Worm (Caenorhabditis elegans): ENCODE results near the gene Y37E11AM.2.

The Y37E11AM.2 gene

DNA sequence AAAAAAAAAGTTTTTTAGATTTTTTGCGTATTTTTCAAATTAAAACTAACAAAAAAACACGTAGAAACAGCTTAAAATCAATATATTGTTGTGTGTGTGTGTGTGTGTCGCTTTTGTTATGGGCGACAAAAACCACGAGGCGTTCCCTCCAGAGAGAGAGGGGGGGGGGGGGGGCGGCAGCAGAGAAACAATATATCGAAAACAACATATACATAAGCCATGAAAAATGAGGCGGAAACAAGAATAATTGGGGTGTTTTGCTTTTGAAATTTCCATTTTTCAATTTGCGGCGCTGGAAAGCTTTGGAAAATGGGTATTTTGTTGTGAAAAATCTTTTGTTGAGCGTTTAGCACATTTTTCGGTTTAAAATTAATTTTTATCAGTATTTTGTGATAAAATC lies at the start of gene Y37E11AM.2:
Gene Y37E11AM.2 (minus strand): TSS at position 101 of the 400 bp plus-strand sequence.
- TF ChIP-seq ama-1 (optimal IDR thresholded peaks at IDR 0.05) (no peak), ceh-36 (tag; optimal IDR thresholded peaks at IDR 0.05) (no peak), aly-1 (tag; optimal IDR thresholded peaks at IDR 0.05) (no peak), tbx-37 (GFP tag; conservative IDR thresholded peaks at IDR 0.05) (no peak), hmbx-1 (tag; optimal IDR thresholded peaks at IDR 0.05) (no peak), B0310.2 (tag; optimal IDR thresholded peaks at IDR 0.05) (no peak), ets-7 (tag; optimal IDR thresholded peaks at IDR 0.05) (no peak), sea-1 (GFP tag; conservative IDR thresholded peaks at IDR 0.05) (no peak), flt-1 (GFP tag; IDR thresholded peaks at IDR 0.05) (no peak), tbx-11 (GFP tag; IDR thresholded peaks at IDR 0.05) (no peak), pes-1 (GFP tag; IDR thresholded peaks at IDR 0.05) (no peak), F13C5.2 (tag; optimal IDR thresholded peaks at IDR 0.05) (no peak), ceh-13 (GFP tag; optimal IDR thresholded peaks at IDR 0.05) (no peak), hmg-4 (GFP tag; optimal IDR thresholded peaks at IDR 0.05) (no peak)

DNA sequence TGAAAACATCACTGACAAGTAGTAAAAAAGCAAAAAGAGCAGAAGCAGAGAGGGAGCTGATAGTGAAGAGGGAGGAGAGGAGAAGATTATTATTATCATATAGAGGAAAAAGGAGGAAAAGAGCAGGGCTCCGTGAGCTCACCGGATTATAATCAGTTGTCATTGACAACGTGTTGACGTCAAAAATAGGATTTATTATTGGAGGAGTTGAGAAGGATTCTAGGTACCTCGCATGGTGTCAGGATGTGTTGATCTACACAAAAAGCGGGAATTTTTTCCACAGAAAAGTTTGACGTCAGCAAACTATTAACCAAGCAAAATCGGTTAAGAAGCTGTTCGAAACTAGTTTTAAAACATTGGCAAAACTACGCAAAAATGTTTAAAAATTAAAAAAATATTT lies 48.9 kb upstream of the Y37E11AM.2 start:
- TF ChIP-seq scrt-1 (GFP tag; IDR thresholded peaks at IDR 0.05), result no peak
- no peak for TF ChIP-seq tbx-37 (GFP tag; conservative IDR thresholded peaks at IDR 0.05)
- TF ChIP-seq hnd-1 (tag; optimal IDR thresholded peaks at IDR 0.05), result no peak
- no peak for TF ChIP-seq hmbx-1 (tag; optimal IDR thresholded peaks at IDR 0.05)
- TF ChIP-seq tbx-11 (GFP tag; IDR thresholded peaks at IDR 0.05), result no peak
- no peak for TF ChIP-seq pes-1 (GFP tag; IDR thresholded peaks at IDR 0.05)
- no peak for TF ChIP-seq ama-1 (optimal IDR thresholded peaks at IDR 0.05)
- TF ChIP-seq hmg-4 (GFP tag; optimal IDR thresholded peaks at IDR 0.05), result no peak
- TF ChIP-seq B0310.2 (tag; optimal IDR thresholded peaks at IDR 0.05), result no peak
- no peak for TF ChIP-seq aly-1 (tag; optimal IDR thresholded peaks at IDR 0.05)
- no peak for TF ChIP-seq tra-4 (tag; optimal IDR thresholded peaks at IDR 0.05)
- TF ChIP-seq F13C5.2 (tag; optimal IDR thresholded peaks at IDR 0.05), result no peak
- no peak for TF ChIP-seq ets-7 (tag; optimal IDR thresholded peaks at IDR 0.05)
- no peak for TF ChIP-seq flt-1 (GFP tag; IDR thresholded peaks at IDR 0.05)

DNA sequence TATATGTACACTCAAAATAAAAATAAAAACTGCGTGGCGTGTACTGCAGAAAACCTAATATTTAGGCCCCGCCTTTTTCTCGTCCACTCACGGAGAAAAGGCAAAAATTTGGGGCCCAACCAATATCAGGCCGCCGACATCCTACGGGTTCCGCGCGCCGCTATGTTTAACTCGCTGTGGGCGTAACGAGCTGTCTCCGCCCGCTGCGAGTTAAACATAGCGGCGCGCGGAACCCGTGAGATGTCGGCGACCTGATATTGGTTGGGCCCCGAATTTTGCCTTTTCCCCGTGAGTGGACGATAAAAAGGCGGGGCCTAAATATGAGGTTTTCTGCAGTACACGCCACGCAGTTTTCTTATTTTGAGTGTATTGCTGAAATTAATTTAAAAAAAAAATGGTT lies 45.9 kb upstream of the Y37E11AM.2 start:
- peak; percentile 46; the same call in 1 of the 2 replicates for TF ChIP-seq pes-1 (GFP tag; IDR thresholded peaks at IDR 0.05)

DNA sequence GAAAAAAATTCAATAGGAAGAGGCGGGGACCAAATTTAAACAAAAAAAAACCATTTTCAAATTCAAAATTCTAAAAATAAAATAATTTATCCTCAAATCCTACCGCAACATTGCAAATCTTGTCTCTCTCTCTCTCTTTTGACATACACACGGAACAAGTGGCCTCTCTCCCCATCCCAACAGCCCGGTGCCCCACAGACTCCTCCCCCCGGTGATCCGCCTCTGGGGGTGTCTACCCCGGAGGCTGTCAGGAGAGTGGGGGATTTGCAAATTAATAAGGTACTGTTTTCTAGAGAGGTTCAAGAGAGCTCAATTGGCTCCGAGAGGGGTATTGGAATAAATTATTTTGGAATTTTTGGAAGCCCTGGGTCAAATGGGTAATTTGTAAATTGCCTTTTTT lies 42.5 kb upstream of the Y37E11AM.2 start:
- no peak for TF ChIP-seq B0310.2 (tag; optimal IDR thresholded peaks at IDR 0.05)
- peak; percentile 61 for TF ChIP-seq hmg-4 (GFP tag; optimal IDR thresholded peaks at IDR 0.05)

DNA sequence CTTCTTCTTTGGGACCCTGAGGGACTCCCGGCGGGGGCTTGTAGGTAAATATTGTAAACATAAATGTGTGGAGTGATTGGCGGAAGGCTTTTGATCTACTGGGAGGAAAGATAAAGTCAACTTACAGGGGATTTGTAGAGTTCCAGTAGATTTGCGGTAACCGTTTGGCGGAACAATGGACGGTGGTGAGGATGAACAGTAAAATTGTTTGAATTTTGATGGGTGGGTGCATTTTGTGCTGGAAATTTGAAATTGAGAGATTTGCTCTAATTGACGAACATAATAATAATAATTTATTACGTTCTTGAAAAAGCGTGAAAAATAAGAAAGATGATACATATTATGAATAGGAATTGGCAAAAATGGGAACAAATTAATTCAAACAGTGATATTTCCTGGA lies 41.3 kb upstream of the Y37E11AM.2 start, which contains the start of gene vab-2:
Gene vab-2 (minus strand): TSS at position 238 of the 400 bp plus-strand sequence.
- no peak for TF ChIP-seq scrt-1 (GFP tag; IDR thresholded peaks at IDR 0.05)

DNA sequence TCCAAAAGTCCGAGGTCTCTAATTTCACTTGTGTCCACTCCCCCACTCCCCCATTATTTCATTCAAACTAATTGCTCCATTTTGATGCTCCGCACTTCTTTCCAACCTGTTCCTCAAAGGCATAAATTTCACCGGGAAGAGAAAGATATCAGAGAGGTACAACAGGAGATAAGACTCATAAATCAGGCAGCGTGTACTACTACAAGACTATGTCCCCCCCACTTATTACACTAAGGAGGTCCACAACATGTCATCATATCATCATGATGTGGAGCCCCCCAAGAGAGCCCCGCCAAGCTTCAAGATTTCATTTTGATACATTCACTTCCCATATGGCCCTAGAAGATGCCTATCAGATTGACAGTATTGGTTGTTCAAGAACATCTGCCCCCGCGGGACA lies 40.2 kb upstream of the Y37E11AM.2 start:
- TF ChIP-seq flt-1 (GFP tag; IDR thresholded peaks at IDR 0.05) (no peak), F13C5.2 (tag; optimal IDR thresholded peaks at IDR 0.05) (no peak), tbx-11 (GFP tag; IDR thresholded peaks at IDR 0.05) (no peak), ets-7 (tag; optimal IDR thresholded peaks at IDR 0.05) (no peak), hmg-4 (GFP tag; optimal IDR thresholded peaks at IDR 0.05) (peak; percentile 17), sea-1 (GFP tag; conservative IDR thresholded peaks at IDR 0.05) (no peak)

DNA sequence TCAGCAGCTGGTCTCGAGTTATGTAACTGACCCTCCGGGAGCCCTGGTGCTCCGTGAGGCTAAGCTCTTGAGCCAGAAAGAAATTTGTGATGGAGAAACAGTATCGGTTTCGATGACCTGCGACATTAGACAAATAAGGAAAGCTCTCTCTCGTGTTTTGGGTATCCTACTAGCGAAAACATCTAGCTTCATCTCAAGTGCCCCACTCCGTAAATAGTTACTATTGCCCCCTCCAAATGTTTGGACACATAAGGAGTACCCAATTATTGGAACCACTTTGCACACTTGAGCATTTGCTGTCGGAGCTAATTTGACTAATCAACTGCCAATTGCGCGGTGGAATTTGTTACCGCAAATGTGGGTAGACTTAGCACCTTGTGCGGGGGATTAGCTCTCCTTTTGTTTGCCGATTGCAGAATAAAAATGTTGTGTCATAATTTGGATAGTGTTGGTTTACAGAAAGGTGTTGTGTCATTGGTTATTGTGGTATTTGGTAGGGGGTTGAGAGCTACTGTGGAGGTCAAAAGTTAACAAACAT lies 38.8 kb upstream of the Y37E11AM.2 start:
- TF ChIP-seq sea-1 (GFP tag; conservative IDR thresholded peaks at IDR 0.05) (no peak), ceh-36 (tag; optimal IDR thresholded peaks at IDR 0.05) (peak; percentile 22)

DNA sequence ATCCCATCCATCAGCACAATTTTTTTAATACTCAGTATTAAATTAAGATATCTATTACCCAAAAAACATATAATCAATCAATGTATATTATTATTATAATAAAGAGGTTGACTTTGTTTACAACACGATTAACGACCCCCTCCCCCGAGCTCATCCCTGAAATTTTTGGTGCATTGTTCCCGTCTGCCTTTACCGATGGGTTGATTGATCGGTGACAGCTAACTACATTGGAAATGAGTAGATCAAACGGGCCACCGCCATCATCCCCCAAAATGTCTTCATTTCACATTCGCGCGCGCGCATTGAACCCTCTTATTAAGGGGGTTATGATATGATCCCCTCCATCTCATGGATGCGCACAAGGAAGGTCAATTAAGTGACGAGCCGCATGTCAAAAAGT lies 34.6 kb upstream of the Y37E11AM.2 start:
- TF ChIP-seq tra-4 (tag; optimal IDR thresholded peaks at IDR 0.05) (no peak), sea-1 (GFP tag; conservative IDR thresholded peaks at IDR 0.05) (no peak), ama-1 (optimal IDR thresholded peaks at IDR 0.05) (no peak), B0310.2 (tag; optimal IDR thresholded peaks at IDR 0.05) (no peak), aly-1 (tag; optimal IDR thresholded peaks at IDR 0.05) (no peak), ceh-13 (GFP tag; optimal IDR thresholded peaks at IDR 0.05) (no peak), hmbx-1 (tag; optimal IDR thresholded peaks at IDR 0.05) (no peak), hnd-1 (tag; optimal IDR thresholded peaks at IDR 0.05) (no peak), tbx-37 (GFP tag; conservative IDR thresholded peaks at IDR 0.05) (no peak), hmg-4 (GFP tag; optimal IDR thresholded peaks at IDR 0.05) (no peak), pes-1 (GFP tag; IDR thresholded peaks at IDR 0.05) (no peak), tbx-11 (GFP tag; IDR thresholded peaks at IDR 0.05) (no peak), ets-7 (tag; optimal IDR thresholded peaks at IDR 0.05) (no peak), ceh-36 (tag; optimal IDR thresholded peaks at IDR 0.05) (no peak), F13C5.2 (tag; optimal IDR thresholded peaks at IDR 0.05) (no peak), scrt-1 (GFP tag; IDR thresholded peaks at IDR 0.05) (no peak)

DNA sequence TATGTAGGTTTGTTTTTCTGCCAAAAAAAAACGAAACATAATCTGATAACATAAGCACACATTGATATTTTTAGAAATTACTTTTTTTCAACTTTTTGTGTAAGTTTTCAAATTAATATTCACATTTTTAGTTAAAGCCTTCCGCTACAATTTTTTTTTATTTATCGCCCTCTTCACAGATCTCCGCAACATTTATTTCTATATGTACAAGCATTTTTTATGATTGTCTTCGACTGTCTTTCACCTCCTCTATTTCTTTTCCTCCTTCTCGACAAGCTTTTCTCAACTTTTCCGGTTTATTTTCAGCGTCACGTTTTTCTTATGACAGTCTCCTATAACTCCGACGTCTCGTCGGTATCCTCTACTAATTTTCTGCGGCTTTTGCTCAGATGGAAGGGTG lies 30.7 kb upstream of the Y37E11AM.2 start, which contains the start of gene best-20:
Gene best-20 (plus strand): TSS at position 301 of the 400 bp plus-strand sequence.
- TF ChIP-seq ets-7 (tag; optimal IDR thresholded peaks at IDR 0.05) (no peak), flt-1 (GFP tag; IDR thresholded peaks at IDR 0.05) (no peak), tra-4 (tag; optimal IDR thresholded peaks at IDR 0.05) (no peak)

All from whole organism, early embryonic.